Fruit fly (Drosophila melanogaster) whole organism, wandering third instar larva: ENCODE measurements around the gene Agpat3.

ENCODE experiments used
- CG32264 ChIP-seq: fragments of 200-800 bp; sonication (Bioruptor generic); optimal IDR thresholded peaks from 2 replicates; lab custom pipeline; 2016; ENCODE audit warnings: missing biosample characterization, missing genetic modification characterization
- CG9705 ChIP-seq: fragments of 200-800 bp; sonication (Bioruptor generic); optimal IDR thresholded peaks from 2 replicates; lab custom pipeline; 2018; ENCODE audit warnings: missing biosample characterization, mild to moderate bottlenecking, missing genetic modification characterization
- CrebA ChIP-seq: fragments of 200-800 bp; sonication (Bioruptor generic); optimal IDR thresholded peaks from 2 replicates; lab custom pipeline; 2016; ENCODE audit warnings: missing biosample characterization, mild to moderate bottlenecking, missing genetic modification characterization, borderline replicate concordance
- Dfd ChIP-seq: fragments of >200 bp; optimal IDR thresholded peaks from 2 replicates; lab custom pipeline; 2017; ENCODE audit warnings: missing biosample characterization, missing genetic modification characterization
- Dif ChIP-seq: fragments of 200-275, 200-300 bp; sonication (Bioruptor generic); optimal IDR thresholded peaks from 2 replicates; lab custom pipeline; 2018; ENCODE audit warnings: missing biosample characterization, missing genetic modification characterization; ENCODE audit not compliant: partially characterized antibody
- GATAd ChIP-seq: sonication (Bioruptor generic); optimal IDR thresholded peaks from 2 replicates; lab custom pipeline; 2016; ENCODE audit warnings: missing biosample characterization, missing genetic modification characterization
- HLH106 ChIP-seq: fragments of 200-800 bp; optimal IDR thresholded peaks from 3 replicates; lab custom pipeline; 2019; ENCODE audit warnings: missing biosample characterization, mild to moderate bottlenecking, missing genetic modification characterization, moderate library complexity
- Hnf4 ChIP-seq: fragments of 200-800 bp; sonication (Bioruptor generic); optimal IDR thresholded peaks from 2 replicates; lab custom pipeline; 2016; ENCODE audit warnings: missing biosample characterization, mild to moderate bottlenecking, missing genetic modification characterization
- Hr78 ChIP-seq: fragments of >200 bp; optimal IDR thresholded peaks from 2 replicates; lab custom pipeline; 2017; ENCODE audit warnings: missing biosample characterization, missing genetic modification characterization
- Jra ChIP-seq: sonication (Bioruptor generic); optimal IDR thresholded peaks from 2 replicates; lab custom pipeline; 2016; ENCODE audit warnings: missing biosample characterization, missing genetic modification characterization
- N ChIP-seq: fragments of >200 bp; optimal IDR thresholded peaks from 2 replicates; lab custom pipeline; 2018; ENCODE audit warnings: missing biosample characterization, missing external identifiers, missing genetic modification characterization
- Rel ChIP-seq, 2 experiments: fragments of 200-800 bp; sonication (Bioruptor generic) in 1 of 2; optimal IDR thresholded peaks; 2 replicates in 1 of 2; 3 replicates in 1 of 2; lab custom pipeline; 2016 to 2019; ENCODE audit warnings: mild to moderate bottlenecking in 2 of 2, missing biosample characterization in 2 of 2, missing genetic modification characterization in 2 of 2, moderate library complexity in 1 of 2
- Sp1 ChIP-seq: fragments of 200-800 bp; sonication (Bioruptor generic); optimal IDR thresholded peaks from 3 replicates; lab custom pipeline; 2019; ENCODE audit warnings: missing biosample characterization, mild to moderate bottlenecking, missing genetic modification characterization, moderate library complexity
- Vsx2 ChIP-seq: fragments of 200-300, 225-300 bp; sonication (Bioruptor generic); optimal IDR thresholded peaks from 2 replicates; lab custom pipeline; 2018; ENCODE audit warnings: missing biosample characterization, missing genetic modification characterization; ENCODE audit not compliant: partially characterized antibody
- br ChIP-seq: fragments of 200-800 bp; sonication (Bioruptor generic); optimal IDR thresholded peaks from 2 replicates; lab custom pipeline; 2016; ENCODE audit warnings: missing biosample characterization, missing genetic modification characterization
- dl ChIP-seq, 2 experiments: fragments of 175-275, 200-275 bp in 1 of 2; fragments of 200-275 bp in 1 of 2; sonication (Bioruptor generic); optimal IDR thresholded peaks; lab custom pipeline; 2018; ENCODE audit warnings: mild to moderate bottlenecking in 2 of 2, missing biosample characterization in 2 of 2, missing genetic modification characterization in 2 of 2, moderate library complexity in 2 of 2; ENCODE audit not compliant: partially characterized antibody in 2 of 2, insufficient read depth in 1 of 2
- dmrt93B ChIP-seq: fragments of 200-800 bp; sonication (Bioruptor generic); optimal IDR thresholded peaks from 2 replicates; lab custom pipeline; 2018; ENCODE audit warnings: missing biosample characterization, mild to moderate bottlenecking, missing genetic modification characterization
- dsf ChIP-seq: sonication (Bioruptor generic); optimal IDR thresholded peaks from 2 replicates; lab custom pipeline; 2016; ENCODE audit warnings: missing biosample characterization, missing genetic modification characterization, borderline replicate concordance
- ey ChIP-seq: fragments of 200-800 bp; sonication (Bioruptor generic); optimal IDR thresholded peaks from 2 replicates; lab custom pipeline; 2016; ENCODE audit warnings: missing biosample characterization, missing genetic modification characterization
- foxo ChIP-seq, 2 experiments: fragments of 200-800 bp; sonication (Bioruptor generic); optimal IDR thresholded peaks; 2 replicates in 1 of 2; 3 replicates in 1 of 2; lab custom pipeline; 2016 to 2017; ENCODE audit warnings: missing biosample characterization in 2 of 2, missing genetic modification characterization in 2 of 2
- fru ChIP-seq: fragments of 200-800 bp; sonication (Bioruptor generic); optimal IDR thresholded peaks from 3 replicates; lab custom pipeline; 2016; ENCODE audit warnings: missing biosample characterization, mild to moderate bottlenecking, missing genetic modification characterization
- h ChIP-seq: fragments of 200-800 bp; sonication (Bioruptor generic); optimal IDR thresholded peaks from 3 replicates; lab custom pipeline; 2016; ENCODE audit warnings: missing biosample characterization, mild to moderate bottlenecking, missing genetic modification characterization
- jim ChIP-seq: fragments of 175-275, 200-325 bp; sonication (Bioruptor generic); optimal IDR thresholded peaks from 2 replicates; lab custom pipeline; 2016; ENCODE audit warnings: missing biosample characterization, mild to moderate bottlenecking, missing genetic modification characterization
- lola ChIP-seq: fragments of >200 bp; optimal IDR thresholded peaks from 2 replicates; lab custom pipeline; 2017; ENCODE audit warnings: missing biosample characterization, missing genetic modification characterization
- pan ChIP-seq: fragments of >200 bp; optimal IDR thresholded peaks from 2 replicates; lab custom pipeline; 2017
- sage ChIP-seq: fragments of 200-800 bp; sonication (Bioruptor generic); optimal IDR thresholded peaks from 2 replicates; lab custom pipeline; 2016; ENCODE audit warnings: missing biosample characterization, mild to moderate bottlenecking, missing genetic modification characterization
- sv ChIP-seq: fragments of 200-800 bp; sonication (Bioruptor generic); optimal IDR thresholded peaks from 3 replicates; lab custom pipeline; 2016; ENCODE audit warnings: missing biosample characterization, missing genetic modification characterization
- tai ChIP-seq: sonication (Bioruptor generic); optimal IDR thresholded peaks from 2 replicates; lab custom pipeline; 2016; ENCODE audit warnings: missing biosample characterization, missing genetic modification characterization
- usp ChIP-seq: fragments of >200 bp; optimal IDR thresholded peaks from 2 replicates; lab custom pipeline; 2017; ENCODE audit warnings: missing biosample characterization, missing genetic modification characterization
- woc ChIP-seq: sonication (Bioruptor generic); optimal IDR thresholded peaks from 2 replicates; lab custom pipeline; 2016; ENCODE audit warnings: missing biosample characterization, mild to moderate bottlenecking, missing genetic modification characterization

The Agpat3 gene

dm6 chr3L:16407815-16408608 is 22.3 kb upstream of the Agpat3 start:
- TF ChIP-seq GATAd (GFP tag; lab: Kevin White, UChicago) (no peak), br (GFP tag; lab: Kevin White, UChicago) (no peak), ey (GFP tag; lab: Kevin White, UChicago) (no peak), tai (no peak), sv (GFP tag; lab: Kevin White, UChicago) (no peak), fru (peak; percentile 31), CG9705 (GFP tag; lab: Kevin White, UChicago) (no peak), dmrt93B (no peak), jim (GFP tag; lab: Kevin White, UChicago) (no peak), lola (GFP tag; lab: Kevin White, UChicago) (no peak), HLH106 (tag; lab: Kevin White, UChicago) (no peak), CG32264 (no peak), pan (lab: Kevin White, UChicago) (no peak), dsf (GFP tag; lab: Kevin White, UChicago) (no peak), h (GFP tag; lab: Kevin White, UChicago) (no peak), Jra (no peak), dl (GFP tag; optimal IDR thresholded peaks at IDR 0.05; lab: Kevin White, UChicago; ENCODE audit: insufficient read depth in 1 of 2, partially characterized antibody in 2 of 2) (peak; percentile 60), CrebA (no peak), woc (GFP tag; lab: Kevin White, UChicago) (no peak), N (GFP tag; lab: Kevin White, UChicago) (no peak), Hnf4 (GFP tag; lab: Kevin White, UChicago) (no peak), Dif (GFP tag; lab: Kevin White, UChicago) (peak; percentile 71), Sp1 (GFP tag; lab: Kevin White, UChicago) (no peak)

- TF ChIP-seq foxo (GFP tag; optimal IDR thresholded peaks at IDR 0.05; lab: Kevin White, UChicago) (no peak), usp (GFP tag; lab: Kevin White, UChicago) (no peak), sv (GFP tag; lab: Kevin White, UChicago) (no peak), sage (GFP tag; lab: Kevin White, UChicago) (no peak)
- TF ChIP-seq, all 38 proteins: peak for 0
Observed at dm6 chr3L:16402253-16402652, 16.5 kb upstream of the Agpat3 start.

dm6 chr3L:16400175-16400574 is 14.4 kb upstream of the Agpat3 start, which contains the start of gene CG44836:
Gene CG44836, minus strand, starts transcription at chr3L:16400275.
- TF ChIP-seq lola (GFP tag; lab: Kevin White, UChicago) (no peak), ey (GFP tag; lab: Kevin White, UChicago) (no peak), Hr78 (GFP tag; lab: Kevin White, UChicago) (no peak), jim (GFP tag; lab: Kevin White, UChicago) (no peak), woc (GFP tag; lab: Kevin White, UChicago) (no peak), Dfd (GFP tag; lab: Kevin White, UChicago) (no peak)

dm6 chr3L:16394506-16394905 is 8.7 kb upstream of the Agpat3 start, which contains the start of gene Gagr:
Gene Gagr, plus strand, starts transcription at chr3L:16394586.
- TF ChIP-seq jim (GFP tag; lab: Kevin White, UChicago) (no peak), sage (GFP tag; lab: Kevin White, UChicago) (no peak), Rel (GFP tag; optimal IDR thresholded peaks at IDR 0.05; lab: Kevin White, UChicago) (no peak), Rel (tag; optimal IDR thresholded peaks at IDR 0.05; lab: Kevin White, UChicago) (peak; percentile 5), Vsx2 (GFP tag; lab: Kevin White, UChicago) (no peak), Hnf4 (GFP tag; lab: Kevin White, UChicago) (no peak)

- TF ChIP-seq Rel (GFP tag; optimal IDR thresholded peaks at IDR 0.05; lab: Kevin White, UChicago) = no peak
- peak; percentile 11 for TF ChIP-seq Rel (tag; optimal IDR thresholded peaks at IDR 0.05; lab: Kevin White, UChicago)
- TF ChIP-seq HLH106 (tag; lab: Kevin White, UChicago) = no peak
Observed at dm6 chr3L:16393700-16394099, 7.9 kb upstream of the Agpat3 start.
